Worm (Caenorhabditis elegans) whole organism, early embryonic: ENCODE measurements around the gene F56A8.9.

ENCODE experiments used
- B0310.2 ChIP-seq: sonication (generic microtip); optimal IDR thresholded peaks from 2 replicates; lab custom pipeline; 2016; ENCODE audit warnings: mild to moderate bottlenecking, missing genetic modification characterization, missing compliant biosample characterization
- F13C5.2 ChIP-seq: sonication (generic microtip); optimal IDR thresholded peaks from 2 replicates; lab custom pipeline; 2017; ENCODE audit warnings: mild to moderate bottlenecking, missing genetic modification characterization, inconsistent platforms, missing compliant biosample characterization
- ama-1 ChIP-seq: fragments of 150-350 bp; optimal IDR thresholded peaks from 2 replicates; lab custom pipeline; 2014
- ceh-13 ChIP-seq: fragments of 200-800 bp; sonication (Bioruptor generic); optimal IDR thresholded peaks from 2 replicates; lab custom pipeline; 2018; ENCODE audit warnings: mild to moderate bottlenecking, missing genetic modification characterization, missing compliant biosample characterization
- ceh-36 ChIP-seq: sonication (generic microtip); optimal IDR thresholded peaks from 2 replicates; lab custom pipeline; 2016; ENCODE audit warnings: missing genetic modification characterization, inconsistent platforms, missing compliant biosample characterization
- flt-1 ChIP-seq: fragments of 200-800 bp; sonication (Bioruptor generic); IDR thresholded peaks from 2 replicates; pipeline ENCODE4 v1.3.6; 2022; ENCODE audit warnings: missing genetic modification characterization, missing compliant biosample characterization
- hmbx-1 ChIP-seq: sonication (generic microtip); optimal IDR thresholded peaks from 2 replicates; lab custom pipeline; 2016; ENCODE audit warnings: mild to moderate bottlenecking, missing genetic modification characterization, missing compliant biosample characterization
- hnd-1 ChIP-seq: sonication (generic microtip); optimal IDR thresholded peaks from 2 replicates; lab custom pipeline; 2016; ENCODE audit warnings: missing genetic modification characterization, missing compliant biosample characterization
- pes-1 ChIP-seq: fragments of 200-800 bp; sonication (Bioruptor generic); IDR thresholded peaks from 2 replicates; pipeline ENCODE4 v1.3.6; 2022; ENCODE audit warnings: missing genetic modification reagents, missing genetic modification characterization, missing compliant biosample characterization
- tra-4 ChIP-seq: sonication (generic microtip); optimal IDR thresholded peaks from 2 replicates; lab custom pipeline; 2017; ENCODE audit warnings: missing genetic modification characterization, missing compliant biosample characterization

ce11 chrIII:13277881-13278500 lies 23.5 kb downstream of the F56A8.9 start:
- TF ChIP-seq ceh-36 (no peak), B0310.2 (tag; lab: Kevin White, UChicago) (no peak), F13C5.2 (tag; lab: Kevin White, UChicago) (no peak), hnd-1 (no peak), pes-1 (no peak), ama-1 (no peak), tra-4 (tag; lab: Kevin White, UChicago) (no peak), flt-1 (no peak), hmbx-1 (tag; lab: Kevin White, UChicago) (no peak), ceh-13 (GFP tag; lab: Kevin White, UChicago) (no peak)
